Worm (Caenorhabditis elegans) whole organism, mixed stage, embryonic: ENCODE results near the gene K06A1.2.

Source experiments
- lin-13 ChIP-seq: fragments of 150-350 bp; optimal IDR thresholded peaks from 2 replicates; lab custom pipeline; 2014; ENCODE audit warnings: missing biosample characterization, missing genetic modification characterization
- nhr-237 ChIP-seq: fragments of 150-350 bp; optimal IDR thresholded peaks from 2 replicates; lab custom pipeline; 2014; ENCODE audit warnings: missing biosample characterization, missing genetic modification characterization
- nhr-28 ChIP-seq: fragments of 150-350 bp; optimal IDR thresholded peaks from 2 replicates; lab custom pipeline; 2014; ENCODE audit warnings: missing biosample characterization, missing genetic modification characterization
- snpc-4 ChIP-seq: fragments of 150-350 bp; optimal IDR thresholded peaks from 2 replicates; lab custom pipeline; 2014; ENCODE audit warnings: missing biosample characterization, missing genetic modification characterization
- unc-39 ChIP-seq: fragments of 150-350 bp; optimal IDR thresholded peaks from 2 replicates; lab custom pipeline; 2014; ENCODE audit warnings: missing biosample characterization, missing genetic modification characterization

DNA sequence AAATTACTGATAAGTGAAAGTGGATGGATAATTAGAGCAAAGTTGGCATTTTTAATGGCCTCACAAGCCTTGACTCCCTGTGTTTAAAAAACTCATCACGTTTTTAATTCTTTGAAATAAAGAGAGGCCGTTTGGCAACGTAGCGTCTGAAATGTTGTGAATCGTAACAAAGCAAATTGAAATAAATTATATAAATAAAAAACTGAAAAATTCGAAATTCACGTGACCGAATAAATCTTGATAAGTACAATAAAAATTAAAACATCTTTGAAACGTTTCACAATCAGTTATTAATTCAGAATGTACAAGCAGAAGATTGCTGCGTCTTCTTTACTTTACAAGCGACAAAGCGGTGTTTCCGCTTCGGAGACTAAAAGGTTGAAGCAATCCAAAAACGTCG lies 21.0 kb upstream of the K06A1.2 start, which contains the start of gene K03H9.3:
- TF ChIP-seq nhr-237 (tag; lab: Kevin White, UChicago) (no peak), nhr-28 (tag; lab: Kevin White, UChicago) (no peak), unc-39 (tag; lab: Kevin White, UChicago) (no peak), snpc-4 (tag; lab: Kevin White, UChicago) (no peak), lin-13 (no peak)
